Fruit fly (Drosophila melanogaster) whole organism, embryonic: ENCODE measurements around the gene CG14669.

Experiments used
- Adf1 ChIP-seq: fragments of 200-800 bp; sonication (Bioruptor generic); IDR thresholded peaks from 2 replicates; pipeline ENCODE4 v1.3.6; 2022; ENCODE audit warnings: missing biosample characterization, missing genetic modification characterization
- Blimp-1 ChIP-seq: fragments of 200-800 bp; sonication (Bioruptor generic); optimal IDR thresholded peaks from 3 replicates; lab custom pipeline; 2018; ENCODE audit warnings: missing biosample characterization, missing genetic modification characterization, mild to moderate bottlenecking, moderate library complexity, missing genetic modification reagents
- CG11247 ChIP-seq: fragments of 200-800 bp; sonication (Bioruptor generic); IDR thresholded peaks from 2 replicates; pipeline ENCODE4 v1.3.6; 2022; ENCODE audit warnings: missing biosample characterization, missing genetic modification characterization
- CG12769 ChIP-seq: fragments of 200-800 bp; sonication (Bioruptor generic); optimal IDR thresholded peaks from 2 replicates; lab custom pipeline; 2019; ENCODE audit warnings: missing biosample characterization, mild to moderate bottlenecking, missing genetic modification characterization, moderate library complexity
- CG13287 ChIP-seq: fragments of 200-800 bp; sonication (Bioruptor generic); IDR thresholded peaks from 2 replicates; pipeline ENCODE4 v1.3.6; 2022; ENCODE audit warnings: missing biosample characterization, missing genetic modification characterization; ENCODE audit not compliant: partially characterized antibody
- CG13424 ChIP-seq: fragments of 200-800 bp; sonication (Bioruptor generic); optimal IDR thresholded peaks from 2 replicates; lab custom pipeline; 2019; ENCODE audit warnings: missing biosample characterization, mild to moderate bottlenecking, missing genetic modification characterization, moderate library complexity
- CG15269 ChIP-seq: fragments of 200-800 bp; sonication (Bioruptor generic); optimal IDR thresholded peaks from 2 replicates; lab custom pipeline; 2018; ENCODE audit warnings: missing biosample characterization, mild to moderate bottlenecking, missing genetic modification characterization, moderate library complexity
- CG18262 ChIP-seq: fragments of 200-800 bp; optimal IDR thresholded peaks from 3 replicates; lab custom pipeline; 2019; ENCODE audit warnings: missing biosample characterization, mild to moderate bottlenecking, missing genetic modification characterization, moderate library complexity
- CG18599 ChIP-seq: fragments of 200-800 bp; sonication (Bioruptor generic); optimal IDR thresholded peaks from 3 replicates; lab custom pipeline; 2017; ENCODE audit warnings: missing biosample characterization, missing genetic modification characterization, mild to moderate bottlenecking, moderate library complexity, missing genetic modification reagents
- CG2199 ChIP-seq: fragments of 200-800 bp; sonication (Bioruptor generic); IDR thresholded peaks from 3 replicates; pipeline ENCODE4 v1.3.6; 2022; ENCODE audit warnings: missing biosample characterization, missing genetic modification characterization
- CG34422 ChIP-seq: fragments of 200-800 bp; sonication (Bioruptor generic); IDR thresholded peaks from 3 replicates; pipeline ENCODE4 v1.3.6; 2022; ENCODE audit warnings: missing biosample characterization, missing genetic modification characterization
- CG6654 ChIP-seq: fragments of 200-800 bp; sonication (Bioruptor generic); optimal IDR thresholded peaks from 2 replicates; lab custom pipeline; 2017; ENCODE audit warnings: missing biosample characterization, mild to moderate bottlenecking, missing genetic modification characterization
- CG7839 ChIP-seq: fragments of 200-800 bp; sonication (Bioruptor generic); optimal IDR thresholded peaks from 3 replicates; lab custom pipeline; 2018; ENCODE audit warnings: missing biosample characterization, mild to moderate bottlenecking, missing genetic modification characterization, moderate library complexity
- CG8281 ChIP-seq: fragments of 200-800 bp; sonication (Bioruptor generic); optimal IDR thresholded peaks from 2 replicates; lab custom pipeline; 2018; ENCODE audit warnings: missing biosample characterization, mild to moderate bottlenecking, missing genetic modification characterization, moderate library complexity
- D19B ChIP-seq: fragments of 200-800 bp; sonication (Bioruptor generic); optimal IDR thresholded peaks from 2 replicates; lab custom pipeline; 2017; ENCODE audit warnings: missing biosample characterization, mild to moderate bottlenecking, missing genetic modification characterization
- Deaf1 ChIP-seq: fragments of 200-800 bp; optimal IDR thresholded peaks from 3 replicates; lab custom pipeline; 2019; ENCODE audit warnings: missing biosample characterization, mild to moderate bottlenecking, missing genetic modification characterization, moderate library complexity
- Dek ChIP-seq: fragments of 200-800 bp; sonication (Bioruptor generic); optimal IDR thresholded peaks from 3 replicates; lab custom pipeline; 2019; ENCODE audit warnings: missing biosample characterization, mild to moderate bottlenecking, missing genetic modification characterization, moderate library complexity
- Eip74EF ChIP-seq, 2 experiments: fragments of 200-800 bp in 1 of 2; fragments of >200 bp in 1 of 2; sonication (Bioruptor generic) in 1 of 2; optimal IDR thresholded peaks; 2 replicates each; lab custom pipeline; 2017 to 2019; ENCODE audit warnings: missing biosample characterization in 2 of 2, missing genetic modification characterization in 2 of 2, mild to moderate bottlenecking in 1 of 2, moderate library complexity in 1 of 2
- Ets65A ChIP-seq: fragments of 200-800 bp; sonication (Bioruptor generic); peaks from one replicate; lab custom pipeline; 2016; ENCODE audit warnings: missing biosample characterization, missing genetic modification characterization
- Hey ChIP-seq: fragments of 200-800 bp; sonication (Bioruptor generic); optimal IDR thresholded peaks from 3 replicates; lab custom pipeline; 2018; ENCODE audit warnings: missing biosample characterization, mild to moderate bottlenecking, missing genetic modification characterization
- Hr39 ChIP-seq: fragments of >200 bp; optimal IDR thresholded peaks from 2 replicates; lab custom pipeline; 2017
- Jarid2 ChIP-seq: fragments of 200-800 bp; sonication (Bioruptor generic); optimal IDR thresholded peaks from 3 replicates; lab custom pipeline; 2017; ENCODE audit warnings: mild to moderate bottlenecking, missing biosample characterization, missing genetic modification reagents, missing genetic modification characterization
- Lim3 ChIP-seq: fragments of 200-800 bp; sonication (Bioruptor generic); IDR thresholded peaks from 2 replicates; pipeline ENCODE4 v1.3.6; 2022; ENCODE audit warnings: missing biosample characterization, missing genetic modification characterization
- Med ChIP-seq: fragments of 200-800 bp; sonication (Bioruptor generic); peaks from one replicate; lab custom pipeline; 2016; ENCODE audit warnings: missing biosample characterization, missing genetic modification characterization, mild to moderate bottlenecking, inconsistent platforms, moderate library complexity
- amos ChIP-seq: fragments of 200-800 bp; sonication (Bioruptor generic); IDR thresholded peaks from 2 replicates; pipeline ENCODE4 v1.3.6; 2022; ENCODE audit warnings: missing biosample characterization, missing genetic modification characterization; ENCODE audit not compliant: partially characterized antibody
- ato ChIP-seq: fragments of 200-800 bp; sonication (Bioruptor generic); IDR thresholded peaks from 2 replicates; pipeline ENCODE4 v1.3.6; 2022; ENCODE audit warnings: missing biosample characterization, missing genetic modification characterization; ENCODE audit not compliant: partially characterized antibody
- bbx ChIP-seq: fragments of 200-800 bp; sonication (Bioruptor generic); IDR thresholded peaks from 2 replicates; pipeline ENCODE4 v1.3.6; 2022; ENCODE audit warnings: missing biosample characterization, missing genetic modification characterization; ENCODE audit not compliant: partially characterized antibody
- cg ChIP-seq: fragments of 200-800 bp; sonication (Bioruptor generic); optimal IDR thresholded peaks from 3 replicates; lab custom pipeline; 2019; ENCODE audit warnings: missing biosample characterization, mild to moderate bottlenecking, missing genetic modification characterization, moderate library complexity
- chinmo ChIP-seq: fragments of 200-800 bp; sonication (Bioruptor generic); IDR thresholded peaks from 4 replicates; pipeline ENCODE4 v1.3.6; 2022; ENCODE audit warnings: missing biosample characterization, missing genetic modification characterization; ENCODE audit not compliant: partially characterized antibody
- ci ChIP-seq: fragments of 200-800 bp; sonication (Bioruptor generic); IDR thresholded peaks from 3 replicates; pipeline ENCODE4 v1.3.6; 2022; ENCODE audit warnings: missing biosample characterization, missing genetic modification characterization
- da ChIP-seq: fragments of 200-800 bp; sonication (Bioruptor generic); optimal IDR thresholded peaks from 2 replicates; lab custom pipeline; 2016; ENCODE audit warnings: missing biosample characterization, missing genetic modification characterization
- dm ChIP-seq: fragments of 200-800 bp; sonication (Bioruptor generic); optimal IDR thresholded peaks from 3 replicates; lab custom pipeline; 2016; ENCODE audit warnings: missing biosample characterization, missing genetic modification characterization
- en ChIP-seq: fragments of 200-800 bp; sonication (Bioruptor generic); optimal IDR thresholded peaks from 2 replicates; lab custom pipeline; 2016; ENCODE audit warnings: missing biosample characterization, missing genetic modification characterization
- ewg ChIP-seq: fragments of 200-800 bp; sonication (Bioruptor generic); optimal IDR thresholded peaks from 3 replicates; lab custom pipeline; 2017; ENCODE audit warnings: mild to moderate bottlenecking, missing biosample characterization, missing genetic modification reagents, missing genetic modification characterization
- fru ChIP-seq: fragments of >200 bp; optimal IDR thresholded peaks from 2 replicates; lab custom pipeline; 2017
- lov ChIP-seq, 2 experiments: fragments of 200-800 bp in 1 of 2; fragments of >200 bp in 1 of 2; sonication (Bioruptor generic) in 1 of 2; IDR thresholded peaks in 1 of 2; optimal IDR thresholded peaks in 1 of 2; 2 replicates in 1 of 2; 3 replicates in 1 of 2; pipeline versions ENCODE4 v1.3.6 to Lab custom; 2017 to 2022; ENCODE audit warnings: missing biosample characterization in 1 of 2, missing genetic modification characterization in 1 of 2
- mld ChIP-seq: fragments of 200-800 bp; sonication (Bioruptor generic); IDR thresholded peaks from 3 replicates; pipeline ENCODE4 v1.3.6; 2022; ENCODE audit warnings: missing biosample characterization, missing genetic modification characterization; ENCODE audit not compliant: partially characterized antibody
- nmo ChIP-seq: fragments of 200-800 bp; sonication (Bioruptor generic); optimal IDR thresholded peaks from 2 replicates; lab custom pipeline; 2018; ENCODE audit warnings: missing biosample characterization, mild to moderate bottlenecking, missing genetic modification characterization, moderate library complexity
- oc ChIP-seq: fragments of 200-800 bp; sonication (Bioruptor generic); optimal IDR thresholded peaks from 2 replicates; lab custom pipeline; 2018; ENCODE audit warnings: missing biosample characterization, mild to moderate bottlenecking, missing genetic modification characterization, moderate library complexity
- otp ChIP-seq: fragments of 200-800 bp; sonication (Bioruptor generic); IDR thresholded peaks from 3 replicates; pipeline ENCODE4, ENCODE4 v1.3.6; 2022; ENCODE audit warnings: missing biosample characterization, missing genetic modification characterization
- pros ChIP-seq: fragments of 200-800 bp; sonication (Bioruptor generic); optimal IDR thresholded peaks from 3 replicates; lab custom pipeline; 2019; ENCODE audit warnings: missing biosample characterization, mild to moderate bottlenecking, missing genetic modification characterization, moderate library complexity
- psq ChIP-seq: fragments of 200-800 bp; sonication (Bioruptor generic); optimal IDR thresholded peaks from 2 replicates; lab custom pipeline; 2017; ENCODE audit warnings: missing biosample characterization, missing genetic modification characterization
- rib ChIP-seq: fragments of 200-800 bp; sonication (Bioruptor generic); IDR thresholded peaks from 2 replicates; pipeline ENCODE4 v1.3.6; 2022; ENCODE audit warnings: missing biosample characterization, missing genetic modification characterization
- sd ChIP-seq: fragments of 200-800 bp; sonication (Bioruptor generic); optimal IDR thresholded peaks from 3 replicates; lab custom pipeline; 2018; ENCODE audit warnings: missing biosample characterization, mild to moderate bottlenecking, missing genetic modification characterization, moderate library complexity
- sob ChIP-seq: fragments of 200-800 bp; sonication (Bioruptor generic); IDR thresholded peaks from 2 replicates; pipeline ENCODE4 v1.3.6; 2022; ENCODE audit warnings: missing biosample characterization, missing genetic modification characterization
- trem ChIP-seq: fragments of 200-800 bp; optimal IDR thresholded peaks from 3 replicates; lab custom pipeline; 2019; ENCODE audit warnings: missing biosample characterization, mild to moderate bottlenecking, missing genetic modification characterization, moderate library complexity
- vvl ChIP-seq: fragments of 200-800 bp; sonication (Bioruptor generic); IDR thresholded peaks from 2 replicates; pipeline ENCODE4 v1.3.6; 2022; ENCODE audit warnings: missing biosample characterization, missing genetic modification characterization

Gene CG14669

dm6 chr3R:5392033-5392432, 22.3 kb upstream of the CG14669 start:
- TF ChIP-seq fru = no peak
- TF ChIP-seq trem (tag; lab: Kevin White, UChicago) = no peak
- no peak for TF ChIP-seq CG13424 (tag; lab: Kevin White, UChicago)
- TF ChIP-seq Blimp-1 (GFP tag; lab: Kevin White, UChicago) = peak; percentile 96
- no peak for TF ChIP-seq CG6654 (GFP tag; lab: Kevin White, UChicago)
- TF ChIP-seq Ets65A = peak; percentile 30
- TF ChIP-seq en (GFP tag; lab: Kevin White, UChicago) = no peak
- no peak for TF ChIP-seq CG7839 (tag; lab: Kevin White, UChicago)

- peak; percentile 76 for TF ChIP-seq CG15269
- TF ChIP-seq da (GFP tag; lab: Kevin White, UChicago) = no peak
- TF ChIP-seq Adf1 (GFP tag; lab: Robert Waterston, UW) = peak; percentile 86
- TF ChIP-seq ewg = peak; percentile 1
- TF ChIP-seq Eip74EF (GFP tag; optimal IDR thresholded peaks at IDR 0.05; lab: Kevin White, UChicago) = no peak
- no peak for TF ChIP-seq Hr39 (lab: Kevin White, UChicago)
- TF ChIP-seq Hey (tag; lab: Kevin White, UChicago) = no peak
- no peak for TF ChIP-seq CG18599 (GFP tag; lab: Kevin White, UChicago)
- no peak for TF ChIP-seq CG8281 (tag; lab: Kevin White, UChicago)
- peak; percentile 45 for TF ChIP-seq sd (tag; lab: Kevin White, UChicago)
- TF ChIP-seq otp (GFP tag; lab: Robert Waterston, UW) = 0 out of 3 replicates have a peak, but pooled peaks have one; percentile 9
- peak; percentile 44 for TF ChIP-seq bbx (GFP tag; lab: Robert Waterston, UW)
- TF ChIP-seq Med (GFP tag; lab: Kevin White, UChicago) = peak; percentile 31
- peak; percentile 85 for TF ChIP-seq CG11247
- TF ChIP-seq mld = 0 out of 3 replicates have a peak, but pooled peaks have one; percentile 41
- TF ChIP-seq pros (GFP tag; lab: Kevin White, UChicago) = peak; percentile 95
- no peak for TF ChIP-seq D19B (GFP tag; lab: Kevin White, UChicago)
- TF ChIP-seq vvl (GFP tag; lab: Robert Waterston, UW) = peak; percentile 31; the same call in 1 of the 2 replicates
- 0 out of 3 replicates have a peak, but pooled peaks have one; percentile 28 for TF ChIP-seq CG2199
- 0 out of 3 replicates have a peak, but pooled peaks have one; percentile 33 for TF ChIP-seq CG34422
- TF ChIP-seq Lim3 (GFP tag; lab: Robert Waterston, UW) = no peak
- no peak for TF ChIP-seq lov (optimal IDR thresholded peaks at IDR 0.05; lab: Kevin White, UChicago)
- no peak for TF ChIP-seq lov (GFP tag; IDR thresholded peaks at IDR 0.05; lab: Robert Waterston, UW)
- TF ChIP-seq CG18262 (tag; lab: Kevin White, UChicago) = no peak
- TF ChIP-seq rib (GFP tag; lab: Robert Waterston, UW) = peak; percentile 41; the same call in 1 of the 2 replicates
- peak; percentile 52 for TF ChIP-seq Deaf1
- TF ChIP-seq Ets65A = peak; percentile 17
- TF ChIP-seq oc (tag; lab: Kevin White, UChicago) = peak; percentile 37
- TF ChIP-seq ci (GFP tag; lab: Robert Waterston, UW) = peak; percentile 26; the same call in 1 of the 3 replicates
- TF ChIP-seq CG13287 (GFP tag; lab: Robert Waterston, UW) = peak; percentile 18; the same call in 1 of the 2 replicates
- TF ChIP-seq ato (GFP tag; lab: Robert Waterston, UW) = 0 out of 2 replicates have a peak, but pooled peaks have one; percentile 13
- TF ChIP-seq amos (GFP tag; lab: Robert Waterston, UW) = 0 out of 2 replicates have a peak, but pooled peaks have one; percentile 18
- TF ChIP-seq Jarid2 = peak; percentile 56
- TF ChIP-seq Dek (tag; lab: Kevin White, UChicago) = no peak
- peak; percentile 92 for TF ChIP-seq chinmo (GFP tag; lab: Robert Waterston, UW)
- TF ChIP-seq nmo (GFP tag; lab: Kevin White, UChicago) = no peak
- peak; percentile 43 for TF ChIP-seq CG12769 (tag; lab: Kevin White, UChicago)
- TF ChIP-seq cg (GFP tag; lab: Kevin White, UChicago) = peak; percentile 78
- no peak for TF ChIP-seq psq
- no peak for TF ChIP-seq dm
- TF ChIP-seq sob = peak; percentile 25; the same call in 1 of the 2 replicates
Observed at dm6 chr3R:5392621-5393020, 21.7 kb upstream of the CG14669 start, which contains the start of gene kkv. TSS of gene kkv (minus strand) at chr3R:5392866.
